Fruit fly (Drosophila melanogaster) S2 (cell line): ENCODE data around the gene dgt2.

ENCODE experiments used
- CG8478 ChIP-seq: fragments of >200 bp; optimal IDR thresholded peaks from 2 replicates; lab custom pipeline; 2018
- CTCF ChIP-seq, 2 experiments: fragments of >200 bp; optimal IDR thresholded peaks; 2 replicates each; lab custom pipeline; 2018

Gene dgt2

dm6 chr2L:12033890-12034289 lies 44.2 kb downstream of the dgt2 start, which contains the start of gene CG18788:
Gene CG18788 (plus strand): TSS chr2L:12034190.
- no peak for TF ChIP-seq CTCF (optimal IDR thresholded peaks at IDR 0.05; lab: Kevin White, UChicago)
- no peak for TF ChIP-seq CG8478 (lab: Kevin White, UChicago)

dm6 chr2L:12038177-12038581 lies 48.4 kb downstream of the dgt2 start, which contains the start of gene Tom70:
Gene Tom70 (minus strand): TSS chr2L:12038511.
- TF ChIP-seq CTCF (optimal IDR thresholded peaks at IDR 0.05; lab: Kevin White, UChicago) = no peak
- TF ChIP-seq CG8478 (lab: Kevin White, UChicago) = no peak

- TF ChIP-seq CTCF (optimal IDR thresholded peaks at IDR 0.05; lab: Kevin White, UChicago) = no peak
- no peak for TF ChIP-seq CG8478 (lab: Kevin White, UChicago)
Observed at dm6 chr2L:12040510-12040909, 50.8 kb downstream of the dgt2 start, which contains the start of gene CG6766. Gene CG6766 (minus strand): TSS chr2L:12040689.
